Worm (Caenorhabditis elegans): ENCODE data around the gene Y57G11C.28.

- TF ChIP-seq pha-4 (tag; optimal IDR thresholded peaks at IDR 0.05) (no peak), unc-39 (tag; optimal IDR thresholded peaks at IDR 0.05) (no peak), snpc-4 (tag; optimal IDR thresholded peaks at IDR 0.05) (no peak), elt-1 (tag; optimal IDR thresholded peaks at IDR 0.05; ENCODE audit: borderline replicate concordance, insufficient read depth) (no peak), ztf-11 (tag; optimal IDR thresholded peaks at IDR 0.05) (no peak), lsy-2 (tag; optimal IDR thresholded peaks at IDR 0.05) (no peak), unc-62 (GFP tag; optimal IDR thresholded peaks at IDR 0.05) (no peak), elt-3 (tag; optimal IDR thresholded peaks at IDR 0.05) (no peak), sem-2 (GFP tag; optimal IDR thresholded peaks at IDR 0.05) (no peak)
These were observed 29.0 kb downstream of the Y57G11C.28 start, which contains the start of gene Y41E3.1 for ce11 chrIV:14958551-14958950.

Data from whole organism, mixed stage, embryonic.